Worm (Caenorhabditis elegans): ENCODE measurements around the gene vha-5.

Gene vha-5

ce11 chrIV:8275232-8275631, 28.5 kb upstream of the vha-5 start, which contains the start of gene K07H8.11:
Gene K07H8.11 (minus strand): TSS chrIV:8275332.
- TF ChIP-seq npax-4 (tag; optimal IDR thresholded peaks at IDR 0.05) = no peak
- no peak for TF ChIP-seq ceh-30 (tag; optimal IDR thresholded peaks at IDR 0.05)
- no peak for TF ChIP-seq K02D7.2 (tag; optimal IDR thresholded peaks at IDR 0.05)
- TF ChIP-seq lim-6 (tag; optimal IDR thresholded peaks at IDR 0.05) = no peak
- TF ChIP-seq ceh-19 (GFP tag; optimal IDR thresholded peaks at IDR 0.05) = no peak
- TF ChIP-seq unc-86 (tag; optimal IDR thresholded peaks at IDR 0.05) = no peak
- no peak for TF ChIP-seq che-1 (tag; optimal IDR thresholded peaks at IDR 0.05)
- TF ChIP-seq dve-1 (tag; optimal IDR thresholded peaks at IDR 0.05) = no peak
- TF ChIP-seq ceh-45 (GFP tag; IDR thresholded peaks at IDR 0.05) = no peak
- TF ChIP-seq unc-42 (tag; optimal IDR thresholded peaks at IDR 0.05) = no peak
- TF ChIP-seq fax-1 (tag; optimal IDR thresholded peaks at IDR 0.05) = no peak
- no peak for TF ChIP-seq nhr-11 (tag; optimal IDR thresholded peaks at IDR 0.05)
- no peak for TF ChIP-seq hlh-30 (tag; optimal IDR thresholded peaks at IDR 0.05; ENCODE audit: insufficient read depth)
- TF ChIP-seq pax-1 (tag; optimal IDR thresholded peaks at IDR 0.05) = no peak
- TF ChIP-seq C08G9.2 (tag; optimal IDR thresholded peaks at IDR 0.05) = no peak
- TF ChIP-seq ceh-22 (tag; optimal IDR thresholded peaks at IDR 0.05) = no peak
- TF ChIP-seq fkh-6 (tag; optimal IDR thresholded peaks at IDR 0.05) = no peak
- no peak for TF ChIP-seq ceh-31 (tag; optimal IDR thresholded peaks at IDR 0.05)
- no peak for TF ChIP-seq unc-55 (GFP tag; optimal IDR thresholded peaks at IDR 0.05)

ce11 chrIV:8276609-8277008, 27.2 kb upstream of the vha-5 start, which contains the start of gene K07H8.12:
Gene K07H8.12 (minus strand): TSS chrIV:8276709.
- TF ChIP-seq unc-3 (GFP tag; conservative IDR thresholded peaks at IDR 0.05) (no peak), unc-3 (tag; optimal IDR thresholded peaks at IDR 0.05) (no peak), rnt-1 (tag; optimal IDR thresholded peaks at IDR 0.05) (no peak), fax-1 (tag; optimal IDR thresholded peaks at IDR 0.05) (no peak), ceh-22 (tag; optimal IDR thresholded peaks at IDR 0.05) (no peak), ceh-48 (tag; optimal IDR thresholded peaks at IDR 0.05) (no peak), C08G9.2 (tag; optimal IDR thresholded peaks at IDR 0.05) (no peak), lim-6 (tag; optimal IDR thresholded peaks at IDR 0.05) (no peak), hlh-15 (tag; optimal IDR thresholded peaks at IDR 0.05) (no peak), pros-1 (tag; optimal IDR thresholded peaks at IDR 0.05) (no peak), ceh-31 (tag; optimal IDR thresholded peaks at IDR 0.05) (no peak)

ce11 chrIV:8283214-8283613, 20.6 kb upstream of the vha-5 start:
- TF ChIP-seq ceh-6 (GFP tag; optimal IDR thresholded peaks at IDR 0.05) = no peak
- TF ChIP-seq npax-4 (tag; optimal IDR thresholded peaks at IDR 0.05) = no peak
- no peak for TF ChIP-seq fkh-10 (GFP tag; optimal IDR thresholded peaks at IDR 0.05)
- no peak for TF ChIP-seq ceh-31 (tag; optimal IDR thresholded peaks at IDR 0.05)
- no peak for TF ChIP-seq sox-4 (tag; optimal IDR thresholded peaks at IDR 0.05)
- TF ChIP-seq nfya-1 (tag; optimal IDR thresholded peaks at IDR 0.05) = no peak
- TF ChIP-seq ets-4 (tag; optimal IDR thresholded peaks at IDR 0.05) = no peak
- TF ChIP-seq hlh-13 (GFP tag; optimal IDR thresholded peaks at IDR 0.05) = no peak
- no peak for TF ChIP-seq C08G9.2 (tag; optimal IDR thresholded peaks at IDR 0.05)
- TF ChIP-seq ceh-30 (tag; optimal IDR thresholded peaks at IDR 0.05) = no peak
- no peak for TF ChIP-seq elt-2 (tag; optimal IDR thresholded peaks at IDR 0.05)
- TF ChIP-seq sox-2 (GFP tag; IDR thresholded peaks at IDR 0.05) = no peak
- TF ChIP-seq ceh-24 (tag; optimal IDR thresholded peaks at IDR 0.05) = no peak
- TF ChIP-seq madf-2 (tag; optimal IDR thresholded peaks at IDR 0.05) = no peak
- TF ChIP-seq ceh-22 (tag; optimal IDR thresholded peaks at IDR 0.05) = no peak
- no peak for TF ChIP-seq ceh-9 (tag; optimal IDR thresholded peaks at IDR 0.05)
- no peak for TF ChIP-seq ceh-2 (tag; optimal IDR thresholded peaks at IDR 0.05)
- no peak for TF ChIP-seq C38D4.7 (GFP tag; optimal IDR thresholded peaks at IDR 0.05)
- no peak for TF ChIP-seq K09A11.1 (tag; optimal IDR thresholded peaks at IDR 0.05; ENCODE audit: insufficient read depth)
- no peak for TF ChIP-seq pha-2 (tag; optimal IDR thresholded peaks at IDR 0.05)
